Worm (Caenorhabditis elegans): ENCODE results near the gene ZK512.1.

DNA sequence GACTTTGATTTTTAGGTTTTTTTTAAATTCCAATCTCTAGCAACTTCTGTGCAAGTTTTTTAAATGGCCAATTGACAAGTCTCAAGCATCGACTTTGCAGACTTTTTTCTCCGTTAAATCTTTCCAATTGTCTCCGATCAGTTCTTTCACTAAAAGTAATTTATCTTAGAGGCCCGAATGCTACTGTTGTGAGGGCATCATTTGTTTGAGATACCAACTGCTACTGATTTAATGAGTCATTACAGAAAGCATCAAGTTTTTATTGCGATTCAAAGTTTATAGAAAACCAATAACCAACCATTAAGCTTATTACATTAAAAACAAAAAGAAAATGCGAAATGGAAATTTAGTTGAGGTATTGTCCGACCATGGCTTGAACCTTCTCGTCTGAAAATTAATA lies 34.6 kb upstream of the ZK512.1 start:
- TF ChIP-seq snpc-4 (tag; optimal IDR thresholded peaks at IDR 0.05) (no peak), pqm-1 (tag; optimal IDR thresholded peaks at IDR 0.05) (no peak), nhr-23 (tag; optimal IDR thresholded peaks at IDR 0.05) (no peak), mml-1 (tag; optimal IDR thresholded peaks at IDR 0.05) (no peak)

Measured in whole organism, L3 larva.